Fruit fly (Drosophila melanogaster): ENCODE data around the gene Usp5.
A peak's percentile ranks its signal among the peaks of the same experiment; 100 is the strongest.

DNA sequence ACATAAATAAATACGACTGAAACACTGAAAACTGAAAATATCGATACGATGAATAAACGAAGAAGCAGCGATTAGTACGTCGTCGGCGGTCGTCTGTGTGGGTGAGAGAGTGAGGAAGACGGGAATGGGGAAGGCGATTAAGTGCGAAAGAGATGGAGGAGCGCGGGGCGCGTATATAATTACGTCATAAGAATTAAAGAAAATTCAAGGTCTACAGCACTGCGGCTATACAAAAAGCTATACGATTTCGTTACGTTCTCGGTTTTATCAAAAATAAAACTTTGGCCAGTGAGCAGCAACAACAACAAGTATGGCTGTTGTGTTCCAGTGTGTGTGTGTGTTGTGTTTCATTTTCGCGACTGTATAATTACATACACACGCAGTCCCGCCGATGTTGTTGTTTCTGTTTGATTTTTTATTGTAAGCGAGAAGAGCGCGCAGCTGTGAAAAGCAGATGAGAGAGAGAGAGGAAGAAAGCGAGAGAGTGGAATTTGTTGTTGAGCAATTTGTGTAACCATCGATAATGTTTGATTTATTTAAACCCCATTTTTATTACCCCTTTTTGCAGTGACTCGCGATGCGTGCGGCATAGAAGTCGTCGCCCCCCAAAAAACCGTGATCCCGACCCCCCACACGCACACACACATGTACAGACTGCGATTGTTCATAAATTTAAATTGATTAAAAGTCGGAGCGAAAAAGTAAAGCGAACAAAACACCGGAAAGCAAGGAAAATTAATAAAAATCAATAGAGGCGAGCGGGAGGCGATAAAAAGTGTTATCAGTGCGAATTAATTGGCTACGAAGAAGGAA lies 1.1 kb upstream of the Usp5 start:
- TF ChIP-seq EcR (GFP tag; optimal IDR thresholded peaks at IDR 0.05) (no peak), usp (GFP tag; optimal IDR thresholded peaks at IDR 0.05) (no peak), pan (optimal IDR thresholded peaks at IDR 0.05) (no peak), Dll (optimal IDR thresholded peaks at IDR 0.05) (peak; percentile 18)
